Worm (Caenorhabditis elegans) whole organism, early embryonic: ENCODE measurements around the gene clc-10.

Source experiments
- B0310.2 ChIP-seq: sonication (generic microtip); optimal IDR thresholded peaks from 2 replicates; lab custom pipeline; 2016; ENCODE audit warnings: mild to moderate bottlenecking, missing genetic modification characterization, missing compliant biosample characterization
- F13C5.2 ChIP-seq: sonication (generic microtip); optimal IDR thresholded peaks from 2 replicates; lab custom pipeline; 2017; ENCODE audit warnings: mild to moderate bottlenecking, missing genetic modification characterization, inconsistent platforms, missing compliant biosample characterization
- aly-1 ChIP-seq: sonication (generic microtip); optimal IDR thresholded peaks from 2 replicates; lab custom pipeline; 2016; ENCODE audit warnings: missing genetic modification characterization, missing compliant biosample characterization
- ama-1 ChIP-seq: fragments of 150-350 bp; optimal IDR thresholded peaks from 2 replicates; lab custom pipeline; 2014
- ceh-13 ChIP-seq: fragments of 200-800 bp; sonication (Bioruptor generic); optimal IDR thresholded peaks from 2 replicates; lab custom pipeline; 2018; ENCODE audit warnings: mild to moderate bottlenecking, missing genetic modification characterization, missing compliant biosample characterization
- ceh-36 ChIP-seq: sonication (generic microtip); optimal IDR thresholded peaks from 2 replicates; lab custom pipeline; 2016; ENCODE audit warnings: missing genetic modification characterization, inconsistent platforms, missing compliant biosample characterization
- ets-7 ChIP-seq: sonication (generic microtip); optimal IDR thresholded peaks from 2 replicates; lab custom pipeline; 2016; ENCODE audit warnings: missing genotype, missing genetic modification characterization, missing compliant biosample characterization
- flt-1 ChIP-seq: fragments of 200-800 bp; sonication (Bioruptor generic); IDR thresholded peaks from 2 replicates; pipeline ENCODE4 v1.3.6; 2022; ENCODE audit warnings: missing genetic modification characterization, missing compliant biosample characterization
- hmbx-1 ChIP-seq: sonication (generic microtip); optimal IDR thresholded peaks from 2 replicates; lab custom pipeline; 2016; ENCODE audit warnings: mild to moderate bottlenecking, missing genetic modification characterization, missing compliant biosample characterization
- hmg-4 ChIP-seq: fragments of 200-800 bp; sonication (Bioruptor generic); optimal IDR thresholded peaks from 2 replicates; lab custom pipeline; 2018; ENCODE audit warnings: mild to moderate bottlenecking, missing genetic modification characterization, missing compliant biosample characterization
- hnd-1 ChIP-seq: sonication (generic microtip); optimal IDR thresholded peaks from 2 replicates; lab custom pipeline; 2016; ENCODE audit warnings: missing genetic modification characterization, missing compliant biosample characterization
- pes-1 ChIP-seq: fragments of 200-800 bp; sonication (Bioruptor generic); IDR thresholded peaks from 2 replicates; pipeline ENCODE4 v1.3.6; 2022; ENCODE audit warnings: missing genetic modification reagents, missing genetic modification characterization, missing compliant biosample characterization
- scrt-1 ChIP-seq: fragments of 200-800 bp; sonication (Bioruptor generic); IDR thresholded peaks from 2 replicates; pipeline ENCODE4 v1.3.6; 2022; ENCODE audit warnings: missing genetic modification characterization, missing compliant biosample characterization
- sea-1 ChIP-seq: fragments of 200-800 bp; sonication (Bioruptor generic); conservative IDR thresholded peaks from 2 replicates; pipeline ENCODE4 v1.3.6; 2022; ENCODE audit warnings: missing genetic modification characterization, missing compliant biosample characterization
- tbx-11 ChIP-seq: fragments of 200-800 bp; sonication (Bioruptor generic); IDR thresholded peaks from 2 replicates; pipeline ENCODE4 v1.3.6; 2022; ENCODE audit warnings: missing genetic modification characterization, missing compliant biosample characterization
- tbx-37 ChIP-seq: fragments of 200-800 bp; sonication (Bioruptor generic); conservative IDR thresholded peaks from 2 replicates; pipeline ENCODE4 v1.3.6; 2022; ENCODE audit warnings: missing genetic modification reagents, missing genetic modification characterization, missing compliant biosample characterization
- tra-4 ChIP-seq: sonication (generic microtip); optimal IDR thresholded peaks from 2 replicates; lab custom pipeline; 2017; ENCODE audit warnings: missing genetic modification characterization, missing compliant biosample characterization

The clc-10 gene

DNA sequence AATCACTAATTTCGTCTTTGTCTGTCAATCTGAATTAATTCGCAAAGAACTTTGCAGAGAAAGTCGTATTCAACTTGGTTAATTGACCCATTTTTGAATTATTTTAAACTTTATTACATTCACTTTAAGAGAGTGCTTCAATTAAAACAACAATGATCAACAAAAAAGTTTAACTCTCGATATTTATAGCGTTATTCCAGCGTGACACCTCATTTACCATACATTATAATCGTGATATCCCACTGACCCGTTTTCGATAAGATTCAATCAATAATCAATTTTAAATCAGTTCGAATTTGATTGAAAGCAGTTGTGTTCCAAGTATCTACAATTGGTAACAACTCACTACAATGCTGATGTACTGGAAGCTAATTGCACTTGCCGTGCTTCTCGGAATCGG, at the start of gene clc-10:
clc-10 (plus strand) TSS at position 301 of the 400 bp plus-strand sequence.
- TF ChIP-seq ama-1 (lab: Kevin White, UChicago) (no peak), sea-1 (GFP tag; lab: Robert Waterston, UW) (no peak), ets-7 (tag; lab: Kevin White, UChicago) (no peak), ceh-13 (GFP tag; lab: Kevin White, UChicago) (no peak)

ce11 chrIII:6008989-6009610, 47.8 kb upstream of the clc-10 start, which contains the start of the genes gcna-1 and eftu-2:
TSS of gene gcna-1 (minus strand) at chrIII:6009084.
TSS of gene eftu-2 (plus strand) at chrIII:6009560.
- TF ChIP-seq ceh-13 (GFP tag; lab: Kevin White, UChicago) = no peak
- TF ChIP-seq hmbx-1 (tag; lab: Kevin White, UChicago) = no peak
- no peak for TF ChIP-seq scrt-1 (GFP tag; lab: Robert Waterston, UW)
- TF ChIP-seq hmg-4 = no peak
- no peak for TF ChIP-seq pes-1 (GFP tag; lab: Robert Waterston, UW)
- TF ChIP-seq ceh-36 = no peak
- TF ChIP-seq flt-1 (GFP tag; lab: Robert Waterston, UW) = no peak
- TF ChIP-seq sea-1 (GFP tag; lab: Robert Waterston, UW) = no peak
- TF ChIP-seq hnd-1 (tag; lab: Kevin White, UChicago) = no peak
- TF ChIP-seq tbx-37 (GFP tag; lab: Robert Waterston, UW) = no peak
- no peak for TF ChIP-seq tra-4 (tag; lab: Kevin White, UChicago)
- TF ChIP-seq ets-7 (tag; lab: Kevin White, UChicago) = no peak
- no peak for TF ChIP-seq F13C5.2 (tag; lab: Kevin White, UChicago)
- TF ChIP-seq ama-1 (lab: Kevin White, UChicago) = no peak
- TF ChIP-seq B0310.2 = no peak
- no peak for TF ChIP-seq tbx-11 (GFP tag; lab: Robert Waterston, UW)
- TF ChIP-seq aly-1 (tag; lab: Kevin White, UChicago) = no peak

DNA sequence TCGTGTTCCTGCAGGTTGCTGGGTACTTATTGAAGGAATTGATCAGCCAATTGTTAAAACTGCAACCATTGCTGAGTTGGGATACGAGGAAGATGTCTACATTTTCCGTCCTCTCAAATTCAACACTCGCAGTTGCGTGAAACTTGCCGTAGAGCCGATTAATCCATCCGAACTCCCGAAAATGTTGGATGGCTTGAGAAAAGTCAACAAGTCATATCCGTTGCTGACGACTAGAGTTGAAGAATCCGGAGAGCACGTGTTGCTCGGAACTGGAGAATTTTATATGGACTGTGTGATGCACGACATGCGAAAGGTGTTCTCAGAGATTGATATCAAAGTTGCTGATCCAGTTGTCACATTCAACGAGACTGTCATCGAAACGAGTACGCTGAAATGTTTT, 45.6 kb upstream of the clc-10 start:
- TF ChIP-seq ets-7 (tag; lab: Kevin White, UChicago) (no peak), B0310.2 (no peak), hmbx-1 (tag; lab: Kevin White, UChicago) (no peak), hnd-1 (tag; lab: Kevin White, UChicago) (no peak), hmg-4 (no peak), ama-1 (lab: Kevin White, UChicago) (no peak), aly-1 (tag; lab: Kevin White, UChicago) (no peak), scrt-1 (GFP tag; lab: Robert Waterston, UW) (no peak), F13C5.2 (tag; lab: Kevin White, UChicago) (no peak), ceh-13 (GFP tag; lab: Kevin White, UChicago) (no peak), sea-1 (GFP tag; lab: Robert Waterston, UW) (no peak)

- TF ChIP-seq ceh-36 (no peak), tbx-11 (GFP tag; lab: Robert Waterston, UW) (0 out of 2 replicates have a peak, but pooled peaks have one; percentile 35)
Observed at ce11 chrIII:6019512-6020209, 37.2 kb upstream of the clc-10 start, which contains the start of the genes npp-10 and cyk-3. TSS of gene npp-10 (minus strand) at chrIII:6019562. TSS of gene cyk-3 (plus strand) at chrIII:6020159.

- TF ChIP-seq ceh-13 (GFP tag; lab: Kevin White, UChicago) (no peak), ets-7 (tag; lab: Kevin White, UChicago) (no peak)
Observed at ce11 chrIII:6028432-6028831, 28.4 kb upstream of the clc-10 start, which contains the start of gene tbx-7. TSS of gene tbx-7 (minus strand) at chrIII:6028532.

- no peak for TF ChIP-seq hnd-1 (tag; lab: Kevin White, UChicago)
- TF ChIP-seq hmg-4 = no peak
- no peak for TF ChIP-seq ceh-36
- TF ChIP-seq B0310.2 = no peak
- no peak for TF ChIP-seq ets-7 (tag; lab: Kevin White, UChicago)
- no peak for TF ChIP-seq tra-4 (tag; lab: Kevin White, UChicago)
Observed at ce11 chrIII:6030483-6030882, 26.4 kb upstream of the clc-10 start, which contains the start of gene ZK328.6. TSS of gene ZK328.6 (minus strand) at chrIII:6030583.

DNA sequence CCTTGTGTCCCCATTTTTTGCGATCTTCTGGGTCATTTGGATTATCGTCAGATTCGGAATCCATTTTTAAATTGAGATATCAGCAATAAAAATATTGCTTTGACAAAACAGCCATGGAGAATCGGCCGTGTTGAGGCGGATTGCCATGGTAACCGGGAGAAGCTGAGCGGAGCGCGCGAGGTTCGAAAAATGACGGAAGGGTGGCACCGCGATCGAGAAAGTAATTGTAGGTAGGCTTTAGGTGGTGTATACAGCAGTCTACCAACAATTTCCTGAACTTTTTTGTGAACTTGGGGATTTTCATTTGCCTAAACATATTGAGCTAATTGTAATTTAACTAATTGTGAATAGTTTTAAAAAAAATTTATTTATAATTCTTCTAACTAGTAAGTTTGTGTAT, 17.5 kb upstream of the clc-10 start, which contains the start of gene ift-139:
ift-139 (minus strand) TSS at position 101 of the 400 bp plus-strand sequence.
- TF ChIP-seq ceh-36 = no peak
- no peak for TF ChIP-seq hmbx-1 (tag; lab: Kevin White, UChicago)
- no peak for TF ChIP-seq flt-1 (GFP tag; lab: Robert Waterston, UW)
- TF ChIP-seq tbx-37 (GFP tag; lab: Robert Waterston, UW) = no peak
- TF ChIP-seq B0310.2 = no peak
- TF ChIP-seq tra-4 (tag; lab: Kevin White, UChicago) = no peak
- TF ChIP-seq tbx-11 (GFP tag; lab: Robert Waterston, UW) = no peak

ce11 chrIII:6046881-6047280, 10.0 kb upstream of the clc-10 start, which contains the start of gene tbx-11:
TSS of gene tbx-11 (minus strand) at chrIII:6046981.
- TF ChIP-seq ets-7 (tag; lab: Kevin White, UChicago) = no peak
- no peak for TF ChIP-seq F13C5.2 (tag; lab: Kevin White, UChicago)
- TF ChIP-seq flt-1 (GFP tag; lab: Robert Waterston, UW) = no peak
- no peak for TF ChIP-seq tbx-37 (GFP tag; lab: Robert Waterston, UW)
- TF ChIP-seq ceh-36 = no peak
- no peak for TF ChIP-seq ama-1 (lab: Kevin White, UChicago)
- no peak for TF ChIP-seq hmg-4
